Fruit fly (Drosophila melanogaster): ENCODE data around the gene CG15743.

The CG15743 gene

DNA sequence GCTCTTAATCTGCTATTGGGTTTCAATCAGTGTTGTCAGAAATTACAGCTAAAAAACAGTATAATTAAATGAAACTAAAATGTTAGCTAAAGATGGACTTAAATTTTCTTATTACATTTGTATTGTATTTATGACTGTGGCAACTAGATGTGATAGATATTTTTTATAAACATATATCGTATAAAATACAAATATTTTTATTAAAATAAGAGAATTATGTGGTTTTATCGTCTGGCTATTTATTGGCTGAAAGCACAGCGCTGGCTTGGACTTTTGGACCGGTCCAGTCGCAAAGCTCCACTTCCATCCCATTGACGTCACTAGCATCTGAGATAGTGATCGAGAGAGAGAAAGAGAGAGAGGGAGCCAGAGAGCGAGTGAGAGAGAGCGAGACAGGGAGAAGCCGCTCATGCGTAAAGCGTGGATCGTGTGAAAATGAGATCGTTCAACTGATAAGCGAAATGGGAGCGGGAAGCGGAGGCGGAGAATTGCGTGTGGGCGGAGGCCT, 33.9 kb downstream of the CG15743 start (continued):
- TF ChIP-seq cato (GFP tag; optimal IDR thresholded peaks at IDR 0.05; ENCODE audit: borderline replicate concordance), result no peak
- peak; percentile 58 for TF ChIP-seq PHDP (tag; optimal IDR thresholded peaks at IDR 0.05)
- TF ChIP-seq nmo (GFP tag; optimal IDR thresholded peaks at IDR 0.05), result peak; percentile 33
- TF ChIP-seq Max (GFP tag; optimal IDR thresholded peaks at IDR 0.05), result no peak
- no peak for TF ChIP-seq Bteb2 (GFP tag; optimal IDR thresholded peaks at IDR 0.05)
- peak; percentile 14 for TF ChIP-seq CG13775 (GFP tag; optimal IDR thresholded peaks at IDR 0.05)
- no peak for TF ChIP-seq so (GFP tag; IDR thresholded peaks at IDR 0.05)
- no peak for TF ChIP-seq gt (GFP tag; IDR thresholded peaks at IDR 0.05)
- peak; percentile 57 for TF ChIP-seq CG10147 (GFP tag; optimal IDR thresholded peaks at IDR 0.05)
- no peak for TF ChIP-seq CG9727 (GFP tag; optimal IDR thresholded peaks at IDR 0.05)
- TF ChIP-seq CG13296 (GFP tag; optimal IDR thresholded peaks at IDR 0.05), result peak; percentile 81
- peak; percentile 88 for TF ChIP-seq row (GFP tag; IDR thresholded peaks at IDR 0.05)
- TF ChIP-seq twi (tag; optimal IDR thresholded peaks at IDR 0.05), result no peak
- peak; percentile 39 for TF ChIP-seq bcd (GFP tag; optimal IDR thresholded peaks at IDR 0.05)
- no peak for TF ChIP-seq sima (GFP tag; optimal IDR thresholded peaks at IDR 0.05)
- TF ChIP-seq dmrt99B (tag; optimal IDR thresholded peaks at IDR 0.05), result peak; percentile 53
- peak in 1 of 2 experiments; percentile 11 for TF ChIP-seq dpn (GFP tag; optimal IDR thresholded peaks at IDR 0.05)
- peak; percentile 70 for TF ChIP-seq Med (GFP tag)
- no peak for TF ChIP-seq CG7745 (tag; optimal IDR thresholded peaks at IDR 0.05)
- peak; percentile 40 for TF ChIP-seq unpg (GFP tag; optimal IDR thresholded peaks at IDR 0.05)
- TF ChIP-seq HHEX (GFP tag; optimal IDR thresholded peaks at IDR 0.05), result peak; percentile 42
- no peak for TF ChIP-seq ap (GFP tag; IDR thresholded peaks at IDR 0.05)
- TF ChIP-seq Hmr (GFP tag; optimal IDR thresholded peaks at IDR 0.05), result peak; percentile 66
- TF ChIP-seq Sox100B (GFP tag; optimal IDR thresholded peaks at IDR 0.05), result peak; percentile 65
- no peak for TF ChIP-seq CG31388 (GFP tag; optimal IDR thresholded peaks at IDR 0.05)
- no peak for TF ChIP-seq HmgD (GFP tag; optimal IDR thresholded peaks at IDR 0.05)
- TF ChIP-seq CG17829 (tag; optimal IDR thresholded peaks at IDR 0.05), result peak; percentile 20
- no peak for TF ChIP-seq vfl (GFP tag; optimal IDR thresholded peaks at IDR 0.05)
- TF ChIP-seq Dref (GFP tag; IDR thresholded peaks at IDR 0.05), result no peak
- TF ChIP-seq CG7556 (GFP tag; optimal IDR thresholded peaks at IDR 0.05), result peak; percentile 31
- no peak for TF ChIP-seq CG4424 (GFP tag; optimal IDR thresholded peaks at IDR 0.05)
- peak; percentile 51 for TF ChIP-seq Fer3 (tag; optimal IDR thresholded peaks at IDR 0.05)
- no peak for TF ChIP-seq Lpt (GFP tag; optimal IDR thresholded peaks at IDR 0.05)
- TF ChIP-seq Neu2 (GFP tag; optimal IDR thresholded peaks at IDR 0.05; ENCODE audit: borderline replicate concordance), result no peak
- no peak for TF ChIP-seq crc (GFP tag; optimal IDR thresholded peaks at IDR 0.05)
- no peak for TF ChIP-seq CG18476 (GFP tag; optimal IDR thresholded peaks at IDR 0.05)
- no peak for TF ChIP-seq ash1 (GFP tag; optimal IDR thresholded peaks at IDR 0.05)
- TF ChIP-seq inv (GFP tag; IDR thresholded peaks at IDR 0.05; ENCODE audit: partially characterized antibody), result no peak
- peak; percentile 22 for TF ChIP-seq phol (tag; optimal IDR thresholded peaks at IDR 0.05)
- peak; percentile 61 for TF ChIP-seq CG13424 (tag; optimal IDR thresholded peaks at IDR 0.05)
- TF ChIP-seq Ptx1 (GFP tag; IDR thresholded peaks at IDR 0.05), result peak; percentile 27; the same call in 1 of the 2 replicates
- no peak for TF ChIP-seq CG4282 (GFP tag; optimal IDR thresholded peaks at IDR 0.05)
- TF ChIP-seq z (GFP tag; IDR thresholded peaks at IDR 0.05), result no peak
- TF ChIP-seq BtbVII (GFP tag; optimal IDR thresholded peaks at IDR 0.05), result peak; percentile 62
- TF ChIP-seq luna (GFP tag; optimal IDR thresholded peaks at IDR 0.05), result no peak
- peak; percentile 8 for TF ChIP-seq scrt (GFP tag; optimal IDR thresholded peaks at IDR 0.05)
- TF ChIP-seq CG33213 (GFP tag; optimal IDR thresholded peaks at IDR 0.05), result no peak
- no peak for TF ChIP-seq Mrtf (GFP tag; IDR thresholded peaks at IDR 0.05)
- no peak for TF ChIP-seq GATAe (GFP tag; conservative IDR thresholded peaks at IDR 0.05)
- TF ChIP-seq amos (GFP tag; IDR thresholded peaks at IDR 0.05; ENCODE audit: partially characterized antibody), result no peak
- TF ChIP-seq CG12659 (GFP tag; optimal IDR thresholded peaks at IDR 0.05), result peak; percentile 38

All from whole organism, embryonic.